Worm (Caenorhabditis elegans): Measurements from ENCODE around the gene F09E5.7.

DNA sequence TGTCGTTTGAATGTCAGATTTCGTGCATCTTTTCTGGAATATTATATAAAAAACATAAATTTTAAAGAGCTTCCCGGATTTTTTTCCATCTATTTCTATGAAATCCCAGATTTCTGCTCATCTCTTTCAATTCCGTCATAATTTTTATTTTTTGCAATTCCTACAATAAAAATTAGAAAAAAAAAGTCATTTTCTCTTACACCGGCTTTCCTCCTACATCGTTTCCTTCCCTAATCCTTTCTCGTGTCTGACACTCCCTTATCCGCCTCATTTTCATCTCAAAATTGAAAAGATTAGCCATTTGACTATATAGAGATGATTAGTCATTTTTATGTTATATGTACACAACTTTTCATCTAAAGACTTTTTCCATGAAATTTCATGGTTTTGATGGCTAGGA is 41.1 kb upstream of the F09E5.7 start:
- no peak for TF ChIP-seq pha-4 (tag; optimal IDR thresholded peaks at IDR 0.05)
- no peak for TF ChIP-seq unc-39 (tag; optimal IDR thresholded peaks at IDR 0.05)
- no peak for TF ChIP-seq nhr-237 (tag; optimal IDR thresholded peaks at IDR 0.05)
- TF ChIP-seq sptf-1 (tag; optimal IDR thresholded peaks at IDR 0.05), result no peak
- TF ChIP-seq unc-62 (GFP tag; optimal IDR thresholded peaks at IDR 0.05), result no peak
- TF ChIP-seq ham-2 (GFP tag; optimal IDR thresholded peaks at IDR 0.05), result no peak
- TF ChIP-seq snpc-4 (tag; optimal IDR thresholded peaks at IDR 0.05), result no peak
